Worm (Caenorhabditis elegans): ENCODE data around the gene F57B1.5.

DNA sequence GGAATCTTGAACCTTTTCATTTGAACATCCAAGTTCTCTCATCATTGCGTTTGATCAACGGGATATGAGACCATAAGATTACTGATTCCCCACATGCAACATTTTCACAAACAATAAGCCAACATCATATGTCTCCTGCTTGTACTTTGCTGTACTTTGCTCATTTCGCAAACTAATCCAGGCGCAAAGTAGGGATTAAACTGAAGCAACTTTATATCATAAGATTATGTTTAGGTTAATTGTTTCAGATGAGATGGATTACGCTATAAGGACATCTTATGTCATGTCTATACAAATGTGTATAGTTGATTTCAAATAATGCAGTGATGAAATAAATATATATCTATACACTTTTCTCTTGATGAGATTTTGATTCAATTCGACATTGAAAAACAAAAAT lies 22.0 kb downstream of the F57B1.5 start:
- TF ChIP-seq scrt-1 (GFP tag; IDR thresholded peaks at IDR 0.05) (no peak), ceh-13 (GFP tag; optimal IDR thresholded peaks at IDR 0.05) (no peak), tbx-11 (GFP tag; IDR thresholded peaks at IDR 0.05) (no peak), ama-1 (optimal IDR thresholded peaks at IDR 0.05) (no peak), sea-1 (GFP tag; conservative IDR thresholded peaks at IDR 0.05) (no peak), hmg-4 (GFP tag; optimal IDR thresholded peaks at IDR 0.05) (no peak)
